Worm (Caenorhabditis elegans): ENCODE measurements around the gene hsp-4.

hsp-4 gene

DNA sequence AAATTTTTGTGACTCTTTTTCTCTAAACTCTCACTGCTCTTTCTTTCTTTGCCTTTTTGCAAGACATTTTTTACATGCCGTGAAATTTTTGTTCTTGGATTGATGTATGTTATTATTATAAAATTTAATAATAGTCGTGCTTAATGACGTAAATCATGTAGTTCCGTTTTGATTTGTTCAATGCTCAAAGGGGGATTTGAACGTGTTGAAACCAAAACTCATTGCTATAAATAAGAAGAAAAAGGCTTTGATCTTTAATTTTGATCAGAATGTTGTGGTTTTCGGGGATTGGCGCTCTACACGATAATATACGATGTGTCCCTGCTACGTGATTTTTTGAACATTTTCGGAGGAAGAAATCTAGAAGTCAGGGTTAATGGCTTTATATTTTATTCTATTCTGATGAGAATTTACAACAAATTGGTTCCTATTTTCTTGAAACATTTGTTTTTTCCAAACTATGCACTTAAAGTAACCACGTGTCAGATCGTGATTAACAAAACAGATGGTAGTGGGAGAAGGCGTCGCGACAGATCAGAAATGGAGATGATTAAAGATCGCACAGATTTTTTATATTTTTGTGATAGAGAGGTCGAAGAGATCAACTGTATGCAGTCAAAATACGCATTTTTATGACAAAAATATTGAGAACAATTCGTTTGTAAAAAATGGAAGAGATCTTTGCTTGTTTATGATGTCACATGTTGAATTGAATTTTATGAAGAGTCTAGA lies 10.7 kb downstream of the hsp-4 start:
- no peak for TF ChIP-seq ceh-79 (tag; optimal IDR thresholded peaks at IDR 0.05)
- TF ChIP-seq ztf-26 (tag; optimal IDR thresholded peaks at IDR 0.05): peak; percentile 6
- TF ChIP-seq ceh-58 (GFP tag; IDR thresholded peaks at IDR 0.05): no peak
- TF ChIP-seq F52B5.7 (tag; optimal IDR thresholded peaks at IDR 0.05): no peak
- TF ChIP-seq ztf-3 (GFP tag; optimal IDR thresholded peaks at IDR 0.05): no peak
- no peak for TF ChIP-seq tbx-9 (tag; optimal IDR thresholded peaks at IDR 0.05; ENCODE audit: borderline replicate concordance)

ce11 chrII:7340703-7341102 lies 11.7 kb downstream of the hsp-4 start:
- no peak for TF ChIP-seq mel-28 (tag; optimal IDR thresholded peaks at IDR 0.05; ENCODE audit: borderline replicate concordance)
- no peak for TF ChIP-seq Y67H2A.10 (GFP tag; conservative IDR thresholded peaks at IDR 0.05)
- no peak for TF ChIP-seq sea-2 (GFP tag; IDR thresholded peaks at IDR 0.05)
- no peak for TF ChIP-seq ztf-25 (GFP tag; IDR thresholded peaks at IDR 0.05)
- no peak for TF ChIP-seq Y56A3A.18 (GFP tag; IDR thresholded peaks at IDR 0.05)
- no peak for TF ChIP-seq dox-1 (GFP tag; IDR thresholded peaks at IDR 0.05)
- no peak for TF ChIP-seq F57C9.4 (tag; optimal IDR thresholded peaks at IDR 0.05)
- no peak for TF ChIP-seq tlf-1 (GFP tag; optimal IDR thresholded peaks at IDR 0.05)
- TF ChIP-seq hsf-1 (GFP tag; IDR thresholded peaks at IDR 0.05): no peak
- no peak for TF ChIP-seq Y79H2A.3 (GFP tag; conservative IDR thresholded peaks at IDR 0.05)
- TF ChIP-seq T26A5.8 (tag; optimal IDR thresholded peaks at IDR 0.05): no peak
- no peak for TF ChIP-seq ztf-18 (tag; optimal IDR thresholded peaks at IDR 0.05)
- TF ChIP-seq unc-130 (GFP tag; optimal IDR thresholded peaks at IDR 0.05): no peak
- TF ChIP-seq snpc-4 (GFP tag; optimal IDR thresholded peaks at IDR 0.05): no peak
- TF ChIP-seq snpc-4 (tag; optimal IDR thresholded peaks at IDR 0.05): no peak
- TF ChIP-seq hmg-20 (GFP tag; IDR thresholded peaks at IDR 0.05): no peak
- no peak for TF ChIP-seq hlh-26 (GFP tag; conservative IDR thresholded peaks at IDR 0.05)
- no peak for TF ChIP-seq F55B11.4 (tag; optimal IDR thresholded peaks at IDR 0.05; ENCODE audit: borderline replicate concordance, insufficient read depth)
- TF ChIP-seq ztf-3 (GFP tag; optimal IDR thresholded peaks at IDR 0.05): no peak
- TF ChIP-seq hlh-12 (tag; optimal IDR thresholded peaks at IDR 0.05): no peak
- no peak for TF ChIP-seq cebp-1 (GFP tag; IDR thresholded peaks at IDR 0.05)
- TF ChIP-seq cebp-1 (tag; optimal IDR thresholded peaks at IDR 0.05): no peak

DNA sequence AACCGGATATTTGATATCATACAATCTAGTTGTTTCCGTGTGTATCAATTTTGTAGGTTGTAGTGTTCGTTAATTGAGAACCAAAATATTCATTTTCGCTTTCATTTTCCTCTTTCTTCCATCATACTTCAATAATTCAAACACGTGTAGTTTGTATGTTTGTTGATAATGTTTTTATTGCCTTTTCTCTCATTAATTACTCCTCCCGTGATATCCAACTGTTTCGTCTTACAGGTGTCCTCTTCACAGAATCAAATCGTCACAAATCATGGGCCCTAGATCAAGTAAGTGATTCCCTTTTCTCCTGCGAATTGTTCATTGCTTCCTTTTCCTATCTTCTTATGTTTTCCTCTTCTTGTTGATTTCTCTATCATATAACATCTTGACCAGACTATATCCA lies 13.4 kb downstream of the hsp-4 start, which contains the start of gene nhr-21:
TSS of gene nhr-21 (plus strand) at position 235 of the 400 bp plus-strand sequence.
- TF ChIP-seq C17E4.6 (GFP tag; IDR thresholded peaks at IDR 0.05): no peak
- TF ChIP-seq somi-1 (GFP tag; optimal IDR thresholded peaks at IDR 0.05): peak; percentile 9

ce11 chrII:7337469-7337893 lies 15.0 kb downstream of the hsp-4 start:
- TF ChIP-seq tbx-9 (tag; optimal IDR thresholded peaks at IDR 0.05; ENCODE audit: borderline replicate concordance) (no peak), pbrm-1 (GFP tag; IDR thresholded peaks at IDR 0.05) (peak; percentile 49; the same call in 1 of the 2 replicates), tlf-1 (GFP tag; optimal IDR thresholded peaks at IDR 0.05) (peak; percentile 53), ztf-22 (GFP tag; optimal IDR thresholded peaks at IDR 0.05) (peak; percentile 64), madf-3 (GFP tag; IDR thresholded peaks at IDR 0.05) (no peak), Y79H2A.3 (GFP tag; conservative IDR thresholded peaks at IDR 0.05) (no peak), rpc-1 (optimal IDR thresholded peaks at IDR 0.05) (no peak), rpc-1 (tag; optimal IDR thresholded peaks at IDR 0.05) (no peak), Y67H2A.10 (GFP tag; conservative IDR thresholded peaks at IDR 0.05) (no peak), xnd-1 (tag; optimal IDR thresholded peaks at IDR 0.05) (no peak), chd-7 (tag; optimal IDR thresholded peaks at IDR 0.05) (peak; percentile 82), ztf-28 (GFP tag; IDR thresholded peaks at IDR 0.05) (no peak), atf-7 (tag; optimal IDR thresholded peaks at IDR 0.05) (peak; percentile 86), aptf-3 (GFP tag; IDR thresholded peaks at IDR 0.05) (no peak), B0336.3 (GFP tag; IDR thresholded peaks at IDR 0.05) (peak; percentile 88), him-1 (tag; optimal IDR thresholded peaks at IDR 0.05) (no peak), F57A8.1 (GFP tag; optimal IDR thresholded peaks at IDR 0.05) (no peak), ceh-79 (tag; optimal IDR thresholded peaks at IDR 0.05) (no peak), nhr-120 (GFP tag; IDR thresholded peaks at IDR 0.05) (no peak), sdz-38 (tag; optimal IDR thresholded peaks at IDR 0.05) (no peak), tbp1 (GFP tag; optimal IDR thresholded peaks at IDR 0.05) (peak; percentile 27), ets-4 (GFP tag; optimal IDR thresholded peaks at IDR 0.05) (peak; percentile 8)

Measured in whole organism, young adult.